Worm (Caenorhabditis elegans): ENCODE results near the gene cest-30.

Gene cest-30

DNA sequence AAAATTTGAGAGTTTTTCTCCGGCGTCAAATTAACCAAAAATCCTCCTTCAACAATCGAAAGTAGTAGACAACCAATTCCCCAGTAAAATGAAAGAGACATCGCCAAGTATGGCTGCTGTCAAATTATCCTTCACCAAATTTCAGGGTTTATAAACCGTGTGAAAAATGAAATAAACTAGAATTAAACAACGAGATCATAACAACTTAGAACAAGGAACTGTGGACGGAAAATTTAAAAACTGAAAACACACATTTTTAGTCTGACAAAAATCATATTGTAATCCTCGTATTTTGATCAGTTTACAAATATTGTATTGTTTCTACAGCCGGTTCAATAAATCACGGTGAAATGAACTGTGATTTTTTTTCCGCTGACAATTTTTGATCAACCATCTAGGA, at the start of gene cest-30:
TSS of gene cest-30 (minus strand) at position 101 of the 400 bp plus-strand sequence.
- TF ChIP-seq elt-3 (tag; optimal IDR thresholded peaks at IDR 0.05) = no peak
- TF ChIP-seq aly-2 (tag; optimal IDR thresholded peaks at IDR 0.05) = no peak
- TF ChIP-seq ceh-16 (tag; optimal IDR thresholded peaks at IDR 0.05) = no peak
- TF ChIP-seq F13H6.1 (tag; optimal IDR thresholded peaks at IDR 0.05) = no peak
- TF ChIP-seq Y55F3AM.14 (GFP tag; optimal IDR thresholded peaks at IDR 0.05) = no peak
- TF ChIP-seq peb-1 (tag; optimal IDR thresholded peaks at IDR 0.05) = no peak
- no peak for TF ChIP-seq alr-1 (tag; optimal IDR thresholded peaks at IDR 0.05)
- TF ChIP-seq nhr-77 (tag; optimal IDR thresholded peaks at IDR 0.05) = no peak
- TF ChIP-seq ama-1 (optimal IDR thresholded peaks at IDR 0.05) = no peak
- TF ChIP-seq zag-1 (tag; optimal IDR thresholded peaks at IDR 0.05) = no peak
- no peak for TF ChIP-seq lin-11 (tag; optimal IDR thresholded peaks at IDR 0.05)

DNA sequence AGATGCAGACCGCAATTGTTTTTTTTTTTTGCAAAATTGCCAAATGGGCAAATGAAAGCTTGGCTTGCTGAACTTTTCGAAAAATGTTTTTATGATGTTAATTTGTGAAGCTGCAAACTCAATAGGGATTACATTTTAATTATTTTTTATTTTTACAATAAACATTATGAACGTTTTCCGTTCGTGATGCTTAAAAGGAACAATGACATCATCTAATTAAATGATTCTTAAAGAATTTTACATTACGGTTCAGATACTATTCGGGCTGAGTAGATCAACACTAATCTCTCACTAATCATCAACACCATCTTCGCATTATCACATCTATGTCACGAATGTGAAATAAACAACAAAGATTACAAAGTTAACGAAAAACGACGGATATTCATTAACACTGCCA, 49.6 kb upstream of the cest-30 start, which contains the start of gene C10G8.3:
TSS of gene C10G8.3 (plus strand) at position 301 of the 400 bp plus-strand sequence.
- TF ChIP-seq egl-27 (tag; optimal IDR thresholded peaks at IDR 0.05) (no peak), unc-62 (GFP tag; optimal IDR thresholded peaks at IDR 0.05) (no peak), crh-2 (tag; optimal IDR thresholded peaks at IDR 0.05) (no peak), ceh-16 (tag; optimal IDR thresholded peaks at IDR 0.05) (no peak), aly-2 (tag; optimal IDR thresholded peaks at IDR 0.05) (no peak), blmp-1 (tag; optimal IDR thresholded peaks at IDR 0.05; ENCODE audit: insufficient read depth) (no peak), Y55F3AM.14 (GFP tag; optimal IDR thresholded peaks at IDR 0.05) (no peak), nhr-21 (tag; optimal IDR thresholded peaks at IDR 0.05) (no peak)

DNA sequence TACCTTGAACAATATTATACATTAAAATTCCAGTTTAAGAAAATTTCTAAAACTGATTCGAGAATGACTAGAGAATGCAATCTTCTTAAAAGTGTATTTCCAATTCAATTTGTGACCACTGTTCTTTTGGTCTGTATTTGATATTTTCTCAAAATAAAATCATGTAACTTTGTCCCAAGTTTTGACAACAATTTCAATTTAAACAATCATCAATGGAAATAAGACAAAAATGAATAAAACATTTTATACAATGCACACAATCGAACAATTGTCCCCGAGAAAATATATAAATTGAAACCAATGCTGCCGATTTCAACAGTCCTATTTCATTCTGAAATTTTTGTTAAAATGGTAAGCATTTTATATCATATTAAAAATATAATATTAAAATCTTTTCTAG, 48.7 kb upstream of the cest-30 start, which contains the start of gene C10G8.4:
TSS of gene C10G8.4 (plus strand) at position 301 of the 400 bp plus-strand sequence.
- no peak for TF ChIP-seq nhr-6 (tag; optimal IDR thresholded peaks at IDR 0.05)
- TF ChIP-seq dmd-4 (tag; optimal IDR thresholded peaks at IDR 0.05) = no peak
- no peak for TF ChIP-seq nhr-21 (tag; optimal IDR thresholded peaks at IDR 0.05)
- no peak for TF ChIP-seq sma-9 (GFP tag; optimal IDR thresholded peaks at IDR 0.05)
- no peak for TF ChIP-seq sma-9 (tag; optimal IDR thresholded peaks at IDR 0.05)
- TF ChIP-seq nhr-11 (tag; optimal IDR thresholded peaks at IDR 0.05) = no peak
- no peak for TF ChIP-seq zag-1 (tag; optimal IDR thresholded peaks at IDR 0.05)
- no peak for TF ChIP-seq aly-2 (tag; optimal IDR thresholded peaks at IDR 0.05)
- TF ChIP-seq elt-3 (tag; optimal IDR thresholded peaks at IDR 0.05) = no peak
- no peak for TF ChIP-seq snpc-4 (tag; optimal IDR thresholded peaks at IDR 0.05)
- TF ChIP-seq ztf-11 (tag; optimal IDR thresholded peaks at IDR 0.05) = no peak
- no peak for TF ChIP-seq lin-11 (tag; optimal IDR thresholded peaks at IDR 0.05)
- no peak for TF ChIP-seq ama-1 (optimal IDR thresholded peaks at IDR 0.05)
- no peak for TF ChIP-seq ceh-16 (tag; optimal IDR thresholded peaks at IDR 0.05)
- no peak for TF ChIP-seq blmp-1 (tag; optimal IDR thresholded peaks at IDR 0.05; ENCODE audit: insufficient read depth)
- TF ChIP-seq ceh-82 (tag; optimal IDR thresholded peaks at IDR 0.05) = no peak
- no peak for TF ChIP-seq elt-1 (tag; optimal IDR thresholded peaks at IDR 0.05)
- no peak for TF ChIP-seq egl-27 (tag; optimal IDR thresholded peaks at IDR 0.05)

DNA sequence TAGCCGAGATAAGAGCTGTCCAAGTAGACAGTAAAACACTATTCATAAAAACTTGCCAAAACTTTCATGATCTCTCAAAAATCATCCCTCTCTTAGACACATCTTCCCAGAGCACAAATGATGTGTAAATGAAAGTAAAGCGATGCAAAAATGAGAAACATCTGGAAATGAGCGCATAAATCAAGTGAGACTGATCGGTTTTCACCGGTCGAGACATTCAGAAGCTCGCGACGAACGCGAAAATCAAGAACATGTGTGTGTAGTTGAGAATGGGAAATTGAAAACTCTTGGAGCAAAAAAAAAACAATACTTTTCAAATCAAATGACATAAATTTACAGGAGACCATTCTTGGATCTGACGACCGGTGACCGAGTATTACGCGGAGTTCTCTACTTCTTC, 41.5 kb upstream of the cest-30 start:
- no peak for TF ChIP-seq fos-1 (tag; optimal IDR thresholded peaks at IDR 0.05)
- no peak for TF ChIP-seq gmeb-1 (tag; optimal IDR thresholded peaks at IDR 0.05)
- no peak for TF ChIP-seq C34F6.9 (tag; optimal IDR thresholded peaks at IDR 0.05)
- TF ChIP-seq nhr-6 (tag; optimal IDR thresholded peaks at IDR 0.05) = no peak
- TF ChIP-seq Y55F3AM.14 (GFP tag; optimal IDR thresholded peaks at IDR 0.05) = no peak
- no peak for TF ChIP-seq dmd-4 (tag; optimal IDR thresholded peaks at IDR 0.05)
- no peak for TF ChIP-seq ztf-4 (tag; optimal IDR thresholded peaks at IDR 0.05)
- no peak for TF ChIP-seq egl-27 (tag; optimal IDR thresholded peaks at IDR 0.05)
- TF ChIP-seq elt-1 (tag; optimal IDR thresholded peaks at IDR 0.05) = no peak
- TF ChIP-seq snpc-4 (tag; optimal IDR thresholded peaks at IDR 0.05) = no peak
- no peak for TF ChIP-seq unc-39 (tag; optimal IDR thresholded peaks at IDR 0.05)
- no peak for TF ChIP-seq skn-1 (tag; optimal IDR thresholded peaks at IDR 0.05)

DNA sequence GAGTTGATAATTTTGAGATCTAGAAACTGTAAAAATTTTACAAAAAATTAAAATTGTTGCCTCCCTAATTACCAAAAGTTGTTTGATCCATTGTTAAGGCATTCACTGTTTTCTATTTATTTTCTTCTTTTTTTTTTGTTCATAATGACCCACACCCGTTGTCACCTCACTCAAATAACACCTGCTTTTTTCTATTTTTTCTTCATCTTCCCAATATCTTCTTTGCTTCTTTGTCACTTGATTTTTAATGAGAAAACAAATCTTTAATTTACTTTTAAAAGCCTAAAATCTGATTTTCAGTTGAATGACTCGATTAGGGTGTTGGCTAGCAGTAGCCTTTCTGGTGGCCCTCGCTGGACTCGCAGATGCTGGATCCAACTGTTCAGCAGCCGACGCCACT, 40.5 kb upstream of the cest-30 start, which contains the start of gene ncx-2:
TSS of gene ncx-2 (plus strand) at position 301 of the 400 bp plus-strand sequence.
- TF ChIP-seq ztf-4 (tag; optimal IDR thresholded peaks at IDR 0.05) (no peak), crh-2 (tag; optimal IDR thresholded peaks at IDR 0.05) (no peak), ceh-16 (tag; optimal IDR thresholded peaks at IDR 0.05) (no peak), nhr-23 (tag; optimal IDR thresholded peaks at IDR 0.05) (no peak), gmeb-1 (tag; optimal IDR thresholded peaks at IDR 0.05) (no peak), lsy-2 (tag; optimal IDR thresholded peaks at IDR 0.05) (no peak), unc-62 (GFP tag; optimal IDR thresholded peaks at IDR 0.05) (no peak), unc-39 (tag; optimal IDR thresholded peaks at IDR 0.05) (no peak), ztf-11 (tag; optimal IDR thresholded peaks at IDR 0.05) (no peak), dmd-4 (tag; optimal IDR thresholded peaks at IDR 0.05) (no peak), snpc-4 (tag; optimal IDR thresholded peaks at IDR 0.05) (no peak), nhr-129 (tag; optimal IDR thresholded peaks at IDR 0.05) (no peak)

Data from whole organism, L2 larva.